Worm (Caenorhabditis elegans) whole organism, L4/young adult: ENCODE results near the gene catp-3.

Experiments used
- W03F9.2 ChIP-seq: fragments of 150-350 bp; optimal IDR thresholded peaks from 2 replicates; lab custom pipeline; 2014; ENCODE audit warnings: missing biosample characterization, missing genetic modification characterization
- dao-5 ChIP-seq: sonication (generic microtip); optimal IDR thresholded peaks from 2 replicates; lab custom pipeline; 2016; ENCODE audit warnings: missing genotype, missing genetic modification characterization, moderate library complexity, missing compliant biosample characterization
- him-1 ChIP-seq: sonication (generic microtip); optimal IDR thresholded peaks from 2 replicates; lab custom pipeline; 2016; ENCODE audit warnings: missing genotype, missing genetic modification reagents, missing genetic modification characterization, missing compliant biosample characterization

DNA sequence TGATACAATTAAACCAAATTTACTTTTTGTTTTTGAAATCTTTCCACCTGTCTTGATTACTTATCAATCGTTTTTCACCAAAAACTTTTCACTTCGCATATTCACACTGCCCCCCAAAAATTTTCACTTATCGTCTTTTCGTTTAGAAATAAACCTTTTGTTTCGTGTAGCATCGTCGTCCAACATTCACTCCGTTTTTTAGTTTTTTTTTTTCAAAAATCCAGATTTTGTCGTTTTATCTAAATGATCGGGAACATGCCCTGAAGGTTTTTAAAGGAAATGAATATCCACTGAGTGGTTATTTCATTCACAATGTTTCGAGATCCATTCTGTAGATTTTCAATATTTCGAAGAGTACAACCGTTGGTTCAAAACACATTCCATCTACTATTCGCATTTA lies 42.2 kb downstream of the catp-3 start, which contains the start of gene D1014.7:
- no peak for TF ChIP-seq W03F9.2
- TF ChIP-seq him-1 (tag; lab: Kevin White, UChicago): no peak
- no peak for TF ChIP-seq dao-5 (tag; lab: Kevin White, UChicago)
